Worm (Caenorhabditis elegans) whole organism, young adult: ENCODE results near the gene mboa-1.

Experiments
- B0019.2 ChIP-seq: fragments of 200-800 bp; sonication (Bioruptor generic); conservative IDR thresholded peaks from 2 replicates; pipeline ENCODE4 v1.3.6; 2022; ENCODE audit warnings: missing genetic modification reagents, missing genetic modification characterization, missing compliant biosample characterization
- B0035.1 ChIP-seq: sonication (generic microtip); optimal IDR thresholded peaks from 2 replicates; lab custom pipeline; 2016; ENCODE audit warnings: missing genetic modification characterization, mild to moderate bottlenecking, missing compliant biosample characterization, missing genotype, missing genetic modification reagents
- B0336.3 ChIP-seq: fragments of 200-800 bp; sonication (Bioruptor generic); IDR thresholded peaks from 2 replicates; pipeline ENCODE4 v1.3.6; 2022; ENCODE audit warnings: missing genetic modification characterization, missing compliant biosample characterization
- C06A6.2 ChIP-seq: fragments of 200-800 bp; sonication (Bioruptor generic); conservative IDR thresholded peaks from 2 replicates; pipeline ENCODE4 v1.3.6; 2022; ENCODE audit warnings: missing genetic modification characterization, missing compliant biosample characterization
- F33H1.4 ChIP-seq: fragments of 200-800 bp; sonication (Bioruptor generic); IDR thresholded peaks from 2 replicates; pipeline ENCODE4 v1.3.6; 2022; ENCODE audit warnings: missing genetic modification reagents, missing genetic modification characterization, missing compliant biosample characterization
- F37B4.10 ChIP-seq: fragments of 200-800 bp; sonication (Bioruptor generic); IDR thresholded peaks from 2 replicates; pipeline ENCODE4 v1.3.6; 2022; ENCODE audit warnings: missing genetic modification characterization, missing compliant biosample characterization
- F39B2.1 ChIP-seq: fragments of 200-800 bp; sonication (Bioruptor generic); IDR thresholded peaks from 2 replicates; pipeline ENCODE4 v1.3.6; 2022; ENCODE audit warnings: missing genetic modification reagents, missing genetic modification characterization, missing compliant biosample characterization
- T26A5.8 ChIP-seq: sonication (generic microtip); optimal IDR thresholded peaks from 2 replicates; lab custom pipeline; 2016; ENCODE audit warnings: missing genetic modification characterization, missing compliant biosample characterization
- Y67H2A.10 ChIP-seq: fragments of 200-800 bp; sonication (Bioruptor generic); conservative IDR thresholded peaks from 2 replicates; pipeline ENCODE4 v1.3.6; 2022; ENCODE audit warnings: missing genetic modification reagents, missing genetic modification characterization, missing compliant biosample characterization
- ZK185.1 ChIP-seq: sonication (generic microtip); optimal IDR thresholded peaks from 2 replicates; lab custom pipeline; 2016; ENCODE audit warnings: mild to moderate bottlenecking, missing genetic modification characterization, missing compliant biosample characterization; ENCODE audit not compliant: poor library complexity, severe bottlenecking
- attf-3 ChIP-seq: fragments of 200-800 bp; sonication (Bioruptor generic); conservative IDR thresholded peaks from 2 replicates; pipeline ENCODE4 v1.3.6; 2022; ENCODE audit warnings: missing genetic modification reagents, missing genetic modification characterization, missing compliant biosample characterization
- attf-5 ChIP-seq: fragments of 200-800 bp; sonication (Bioruptor generic); optimal IDR thresholded peaks from 2 replicates; lab custom pipeline; 2018; ENCODE audit warnings: mild to moderate bottlenecking, missing genetic modification characterization, missing compliant biosample characterization
- attf-6 ChIP-seq: fragments of 200-800 bp; sonication (Bioruptor generic); IDR thresholded peaks from 2 replicates; pipeline ENCODE4 v1.3.6; 2022; ENCODE audit warnings: missing genetic modification reagents, missing genetic modification characterization, missing compliant biosample characterization
- bed-2 ChIP-seq: fragments of 200-800 bp; sonication (Bioruptor generic); IDR thresholded peaks from 2 replicates; pipeline ENCODE4 v1.3.6; 2022; ENCODE audit warnings: missing genetic modification reagents, missing genetic modification characterization, missing compliant biosample characterization
- ccch-3 ChIP-seq: fragments of 200-800 bp; sonication (Bioruptor generic); optimal IDR thresholded peaks from 2 replicates; lab custom pipeline; 2018; ENCODE audit warnings: mild to moderate bottlenecking, missing genetic modification characterization, missing compliant biosample characterization
- ceh-40 ChIP-seq: fragments of 200-800 bp; sonication (Bioruptor generic); IDR thresholded peaks from 2 replicates; pipeline ENCODE4 v1.3.6; 2022; ENCODE audit warnings: missing genetic modification characterization, missing compliant biosample characterization
- ceh-91 ChIP-seq: fragments of 200-800 bp; sonication (Bioruptor generic); IDR thresholded peaks from 2 replicates; pipeline ENCODE4 v1.3.6; 2022; ENCODE audit warnings: missing genetic modification reagents, missing genetic modification characterization, missing compliant biosample characterization
- dox-1 ChIP-seq: fragments of 200-800 bp; sonication (Bioruptor generic); IDR thresholded peaks from 2 replicates; pipeline ENCODE4 v1.3.6; 2022; ENCODE audit warnings: missing genetic modification reagents, missing genetic modification characterization, missing compliant biosample characterization
- dpff-1 ChIP-seq: sonication (generic microtip); optimal IDR thresholded peaks from 2 replicates; lab custom pipeline; 2017; ENCODE audit warnings: mild to moderate bottlenecking, missing genetic modification characterization, missing compliant biosample characterization
- dpl-1 ChIP-seq: fragments of 150-350 bp; optimal IDR thresholded peaks from 2 replicates; lab custom pipeline; 2014; ENCODE audit warnings: missing biosample characterization, missing genetic modification reagents, missing genetic modification characterization
- fkh-3 ChIP-seq: sonication (generic microtip); optimal IDR thresholded peaks from 2 replicates; lab custom pipeline; 2016; ENCODE audit warnings: mild to moderate bottlenecking, missing genetic modification characterization, missing compliant biosample characterization
- hlh-12 ChIP-seq: sonication (generic microtip); optimal IDR thresholded peaks from 2 replicates; lab custom pipeline; 2016; ENCODE audit warnings: missing genetic modification characterization, missing compliant biosample characterization
- hmg-1.2 ChIP-seq: fragments of 200-800 bp; sonication (Bioruptor generic); IDR thresholded peaks from 2 replicates; pipeline ENCODE4 v1.3.6; 2022; ENCODE audit warnings: missing genetic modification reagents, missing genetic modification characterization, missing compliant biosample characterization
- hmg-20 ChIP-seq: fragments of 200-800 bp; sonication (Bioruptor generic); IDR thresholded peaks from 2 replicates; pipeline ENCODE4 v1.3.6; 2022; ENCODE audit warnings: missing genetic modification reagents, missing genetic modification characterization, missing compliant biosample characterization
- hrde-1 ChIP-seq: sonication (generic microtip); optimal IDR thresholded peaks from 2 replicates; lab custom pipeline; 2016; ENCODE audit warnings: missing genetic modification characterization, mild to moderate bottlenecking, missing compliant biosample characterization, moderate library complexity, missing genotype, missing genetic modification reagents, borderline replicate concordance
- hsf-1 ChIP-seq: fragments of 200-800 bp; sonication (Bioruptor generic); IDR thresholded peaks from 2 replicates; pipeline ENCODE4 v1.3.6; 2022; ENCODE audit warnings: missing genetic modification reagents, missing genetic modification characterization, missing compliant biosample characterization
- let-607 ChIP-seq, 2 experiments: fragments of 200-800 bp in 1 of 2; sonication (Bioruptor generic) in 1 of 2; sonication (generic microtip) in 1 of 2; optimal IDR thresholded peaks; 2 replicates each; lab custom pipeline; 2016 to 2018; ENCODE audit warnings: mild to moderate bottlenecking in 2 of 2, missing compliant biosample characterization in 2 of 2, missing genetic modification characterization in 2 of 2, moderate library complexity in 2 of 2, missing genotype in 1 of 2
- lin-35 ChIP-seq, 3 experiments: fragments of 150-350 bp in 2 of 3; sonication (generic microtip) in 1 of 3; optimal IDR thresholded peaks; 2 replicates each; lab custom pipeline; 2014 to 2018; ENCODE audit warnings: missing biosample characterization in 3 of 3, missing genetic modification characterization in 3 of 3, missing genetic modification reagents in 3 of 3
- madf-10 ChIP-seq: sonication (generic microtip); optimal IDR thresholded peaks from 2 replicates; lab custom pipeline; 2016; ENCODE audit warnings: mild to moderate bottlenecking, missing genetic modification characterization, missing compliant biosample characterization
- mes-4 ChIP-seq: sonication (generic microtip); optimal IDR thresholded peaks from 2 replicates; lab custom pipeline; 2016; ENCODE audit warnings: missing genotype, missing genetic modification characterization, missing compliant biosample characterization
- mxl-1 ChIP-seq: sonication (generic microtip); optimal IDR thresholded peaks from 2 replicates; lab custom pipeline; 2016; ENCODE audit warnings: missing genetic modification characterization, missing compliant biosample characterization
- nhr-120 ChIP-seq: fragments of 200-800 bp; sonication (Bioruptor generic); IDR thresholded peaks from 2 replicates; pipeline ENCODE4 v1.3.6; 2022; ENCODE audit warnings: missing genetic modification characterization, missing compliant biosample characterization
- nhr-27 ChIP-seq: fragments of 200-800 bp; sonication (Bioruptor generic); optimal IDR thresholded peaks from 2 replicates; lab custom pipeline; 2018; ENCODE audit warnings: mild to moderate bottlenecking, missing genetic modification characterization, moderate library complexity, missing compliant biosample characterization
- nhr-90 ChIP-seq: sonication (generic microtip); optimal IDR thresholded peaks from 2 replicates; lab custom pipeline; 2016; ENCODE audit warnings: missing genotype, mild to moderate bottlenecking, missing genetic modification characterization, missing compliant biosample characterization
- pha-4 ChIP-seq: fragments of 150-350 bp; sonication (generic microtip); optimal IDR thresholded peaks from 2 replicates; lab custom pipeline; 2014; ENCODE audit warnings: missing biosample characterization, missing genetic modification reagents, missing genetic modification characterization
- rcor-1 ChIP-seq: fragments of 200-800 bp; sonication (Bioruptor generic); IDR thresholded peaks from 2 replicates; pipeline ENCODE4 v1.3.6; 2022; ENCODE audit warnings: missing genetic modification reagents, missing genetic modification characterization, missing compliant biosample characterization
- rec-8 ChIP-seq, 2 experiments: sonication (generic microtip); optimal IDR thresholded peaks; 2 replicates each; lab custom pipeline; 2016; ENCODE audit warnings: mild to moderate bottlenecking in 2 of 2, missing genetic modification characterization in 2 of 2, missing genetic modification reagents in 2 of 2, missing genotype in 2 of 2, missing biosample characterization in 1 of 2, missing compliant biosample characterization in 1 of 2, moderate library complexity in 1 of 2
- repo-1 ChIP-seq: sonication (generic microtip); optimal IDR thresholded peaks from 2 replicates; lab custom pipeline; 2017; ENCODE audit warnings: mild to moderate bottlenecking, missing genetic modification characterization, missing compliant biosample characterization
- rpc-1 ChIP-seq, 2 experiments: fragments of 150-350 bp in 1 of 2; sonication (generic microtip) in 1 of 2; optimal IDR thresholded peaks; 2 replicates each; lab custom pipeline; 2014 to 2018; ENCODE audit warnings: missing biosample characterization in 1 of 2, missing genetic modification characterization in 1 of 2, missing genetic modification reagents in 1 of 2, missing genotype in 1 of 2
- sea-2 ChIP-seq: fragments of 200-800 bp; sonication (Bioruptor generic); IDR thresholded peaks from 2 replicates; pipeline ENCODE4 v1.3.6; 2022; ENCODE audit warnings: missing genetic modification characterization, missing compliant biosample characterization
- snpc-4 ChIP-seq, 5 experiments: fragments of 150-350 bp in 1 of 5; sonication (generic microtip) in 4 of 5; optimal IDR thresholded peaks; 2 replicates each; lab custom pipeline; 2014 to 2018; ENCODE audit warnings: missing genetic modification characterization in 5 of 5, missing biosample characterization in 3 of 5, antibody characterized with exemption in 2 of 5, mild to moderate bottlenecking in 2 of 5, missing compliant biosample characterization in 2 of 5, missing genotype in 2 of 5, moderate library complexity in 2 of 5, missing genetic modification reagents in 1 of 5
- tbx-9 ChIP-seq: sonication (generic microtip); optimal IDR thresholded peaks from 2 replicates; lab custom pipeline; 2016; ENCODE audit warnings: borderline replicate concordance, missing genetic modification characterization, inconsistent platforms, missing compliant biosample characterization
- unc-130 ChIP-seq: sonication (generic microtip); optimal IDR thresholded peaks from 2 replicates; lab custom pipeline; 2016; ENCODE audit warnings: missing genetic modification reagents, missing genetic modification characterization, missing compliant biosample characterization
- unc-62 ChIP-seq: fragments of 150-350 bp; optimal IDR thresholded peaks from 2 replicates; lab custom pipeline; 2014; ENCODE audit warnings: missing biosample characterization, missing genetic modification reagents, missing genetic modification characterization
- ztf-22 ChIP-seq: fragments of 200-800 bp; sonication (Bioruptor generic); optimal IDR thresholded peaks from 2 replicates; lab custom pipeline; 2018; ENCODE audit warnings: mild to moderate bottlenecking, missing genetic modification characterization, moderate library complexity, missing compliant biosample characterization
- ztf-26 ChIP-seq: sonication (generic microtip); optimal IDR thresholded peaks from 2 replicates; lab custom pipeline; 2017; ENCODE audit warnings: missing genetic modification characterization, missing compliant biosample characterization
- ztf-3 ChIP-seq: fragments of 200-800 bp; sonication (Bioruptor generic); optimal IDR thresholded peaks from 2 replicates; lab custom pipeline; 2018; ENCODE audit warnings: mild to moderate bottlenecking, missing genetic modification characterization, missing compliant biosample characterization
- ztf-6 ChIP-seq: fragments of 200-800 bp; sonication (Bioruptor generic); IDR thresholded peaks from 2 replicates; pipeline ENCODE4 v1.3.6; 2022; ENCODE audit warnings: missing genetic modification reagents, missing genetic modification characterization, missing compliant biosample characterization

mboa-1 gene

DNA sequence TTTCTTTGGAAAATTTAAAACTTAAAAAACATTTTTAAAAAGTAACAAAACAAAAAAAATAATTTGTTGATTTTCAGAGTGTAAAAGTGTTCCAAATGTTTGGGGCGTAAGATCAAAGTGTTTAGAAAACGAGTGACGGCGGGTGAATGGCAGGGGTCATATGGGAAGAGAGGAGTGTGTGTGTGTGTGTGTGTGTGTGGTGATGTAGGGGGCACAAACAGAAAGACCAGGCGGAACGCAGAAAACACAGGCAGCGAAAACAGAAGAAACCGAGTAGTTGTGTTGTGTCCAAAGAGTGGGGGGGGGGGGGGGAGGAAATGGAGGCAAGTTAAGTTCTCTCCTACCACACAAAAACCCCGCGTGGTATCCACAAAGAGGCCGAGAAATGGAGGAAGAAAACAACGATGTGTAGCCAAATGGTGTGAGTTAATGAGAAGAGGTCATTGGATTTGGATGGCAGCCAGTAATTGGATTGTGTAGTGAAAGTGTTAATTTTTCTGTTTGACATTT, 9.7 kb downstream of the mboa-1 start, which contains the start of gene B0395.3 (continued):
- no peak for TF ChIP-seq rpc-1 (optimal IDR thresholded peaks at IDR 0.05; lab: Kevin White, UChicago)
- TF ChIP-seq rpc-1 (tag; optimal IDR thresholded peaks at IDR 0.05; lab: Kevin White, UChicago): no peak
- TF ChIP-seq dpl-1 (GFP tag; lab: Kevin White, UChicago): no peak
- no peak for TF ChIP-seq rec-8 (tag; optimal IDR thresholded peaks at IDR 0.05; lab: Kevin White, UChicago)
- no peak for TF ChIP-seq F39B2.1 (GFP tag; lab: Robert Waterston, UW)
- 0 out of 2 replicates have a peak, but pooled peaks have one; percentile 21 for TF ChIP-seq rcor-1 (GFP tag; lab: Robert Waterston, UW)
- TF ChIP-seq attf-6 (GFP tag; lab: Robert Waterston, UW): no peak
- TF ChIP-seq hsf-1 (GFP tag; lab: Robert Waterston, UW): no peak
- no peak for TF ChIP-seq hlh-12 (tag; lab: Kevin White, UChicago)
- TF ChIP-seq Y67H2A.10 (GFP tag; lab: Robert Waterston, UW): no peak
- no peak for TF ChIP-seq C06A6.2 (GFP tag; lab: Robert Waterston, UW)
- TF ChIP-seq B0336.3 (GFP tag; lab: Robert Waterston, UW): 0 out of 2 replicates have a peak, but pooled peaks have one; percentile 30
- no peak for TF ChIP-seq repo-1 (tag; lab: Kevin White, UChicago)
- peak; percentile 30 for TF ChIP-seq ztf-26 (tag; lab: Kevin White, UChicago)
- no peak for TF ChIP-seq ccch-3 (GFP tag; lab: Kevin White, UChicago)
- no peak for TF ChIP-seq ztf-6
- TF ChIP-seq mes-4: no peak
- no peak for TF ChIP-seq mxl-1 (tag; lab: Kevin White, UChicago)
- TF ChIP-seq hmg-20 (GFP tag; lab: Robert Waterston, UW): no peak
- TF ChIP-seq attf-3 (GFP tag; lab: Robert Waterston, UW): no peak
- TF ChIP-seq T26A5.8 (tag; lab: Kevin White, UChicago): no peak
- TF ChIP-seq madf-10 (tag; lab: Kevin White, UChicago): peak; percentile 7
- no peak for TF ChIP-seq pha-4
- no peak for TF ChIP-seq hrde-1 (tag; lab: Kevin White, UChicago)
- no peak for TF ChIP-seq ztf-22 (GFP tag; lab: Kevin White, UChicago)
- TF ChIP-seq nhr-27 (tag; lab: Kevin White, UChicago): no peak
- no peak for TF ChIP-seq tbx-9 (tag; lab: Kevin White, UChicago)
- TF ChIP-seq F37B4.10 (GFP tag; lab: Robert Waterston, UW): no peak
- TF ChIP-seq lin-35 (GFP tag; optimal IDR thresholded peaks at IDR 0.05; lab: Kevin White, UChicago): peak in 1 of 3 experiments; percentile 10
- TF ChIP-seq bed-2 (GFP tag; lab: Robert Waterston, UW): no peak
- TF ChIP-seq B0035.1 (tag; lab: Kevin White, UChicago): no peak
- TF ChIP-seq dox-1 (GFP tag; lab: Robert Waterston, UW): peak; percentile 62
- no peak for TF ChIP-seq sea-2 (GFP tag; lab: Robert Waterston, UW)
- no peak for TF ChIP-seq B0019.2 (GFP tag; lab: Robert Waterston, UW)
- no peak for TF ChIP-seq let-607 (tag; optimal IDR thresholded peaks at IDR 0.05; lab: Kevin White, UChicago)
- TF ChIP-seq unc-62: peak; percentile 8
- TF ChIP-seq unc-130 (GFP tag; lab: Kevin White, UChicago): no peak
- TF ChIP-seq nhr-120 (GFP tag; lab: Robert Waterston, UW): no peak
- peak; percentile 51 for TF ChIP-seq attf-5 (GFP tag; lab: Kevin White, UChicago)
- TF ChIP-seq F33H1.4 (GFP tag; lab: Robert Waterston, UW): no peak
- no peak for TF ChIP-seq ceh-40 (GFP tag; lab: Robert Waterston, UW)
- no peak for TF ChIP-seq dpff-1 (tag; lab: Kevin White, UChicago)
- TF ChIP-seq nhr-90 (tag; lab: Kevin White, UChicago): no peak
- no peak for TF ChIP-seq ztf-3 (GFP tag; lab: Kevin White, UChicago)
- TF ChIP-seq snpc-4 (GFP tag; optimal IDR thresholded peaks at IDR 0.05; lab: Kevin White, UChicago): no peak
- TF ChIP-seq snpc-4 (tag; optimal IDR thresholded peaks at IDR 0.05; lab: Kevin White, UChicago): peak in 2 of 4 experiments; percentile 4 to 6
- TF ChIP-seq ceh-91: no peak
- TF ChIP-seq hmg-1.2 (GFP tag; lab: Robert Waterston, UW): peak; percentile 37; the same call in 1 of the 2 replicates
- TF ChIP-seq fkh-3: no peak
- no peak for TF ChIP-seq ZK185.1 (tag; lab: Kevin White, UChicago)
